Worm (Caenorhabditis elegans) whole organism, L2 larva: Measurements from ENCODE around the gene T23B12.5.

Experiments used
- C34F6.9 ChIP-seq: fragments of 150-350 bp; optimal IDR thresholded peaks from 2 replicates; lab custom pipeline; 2014; ENCODE audit warnings: missing biosample characterization, missing genetic modification characterization
- Y55F3AM.14 ChIP-seq: fragments of 200-800 bp; sonication (Bioruptor generic); optimal IDR thresholded peaks from 2 replicates; lab custom pipeline; 2018; ENCODE audit warnings: mild to moderate bottlenecking, missing genetic modification characterization, missing compliant biosample characterization
- ama-1 ChIP-seq: fragments of 150-350 bp; optimal IDR thresholded peaks from 2 replicates; lab custom pipeline; 2018; ENCODE audit warnings: inconsistent platforms
- blmp-1 ChIP-seq: sonication (generic microtip); optimal IDR thresholded peaks from 2 replicates; lab custom pipeline; 2017; ENCODE audit warnings: missing genetic modification characterization, mild to moderate bottlenecking, missing compliant biosample characterization, antibody characterized with exemption, moderate library complexity; ENCODE audit not compliant: insufficient read depth
- egl-27 ChIP-seq: sonication (generic microtip); optimal IDR thresholded peaks from 3 replicates; lab custom pipeline; 2017; ENCODE audit warnings: missing biosample characterization, missing genetic modification reagents, missing genetic modification characterization
- elt-3 ChIP-seq: sonication (generic microtip); optimal IDR thresholded peaks from 2 replicates; lab custom pipeline; 2017; ENCODE audit warnings: missing biosample characterization, missing genetic modification characterization
- lin-11 ChIP-seq: fragments of 150-350 bp; sonication (generic microtip); optimal IDR thresholded peaks from 2 replicates; lab custom pipeline; 2014; ENCODE audit warnings: missing biosample characterization, missing genetic modification characterization, inconsistent platforms, mixed read lengths
- unc-62 ChIP-seq: fragments of 150-350 bp; optimal IDR thresholded peaks from 2 replicates; lab custom pipeline; 2014; ENCODE audit warnings: missing biosample characterization, missing genetic modification reagents, missing genetic modification characterization

ce11 chrV:8428585-8429414 is 19.0 kb downstream of the T23B12.5 start:
- TF ChIP-seq ama-1 (lab: Kevin White, UChicago), result no peak
- TF ChIP-seq elt-3 (tag; lab: Kevin White, UChicago), result no peak
- TF ChIP-seq blmp-1 (tag; lab: Kevin White, UChicago), result no peak
- TF ChIP-seq egl-27 (tag; lab: Kevin White, UChicago), result no peak
- TF ChIP-seq unc-62 (GFP tag; lab: Kevin White, UChicago), result no peak
- TF ChIP-seq C34F6.9 (tag; lab: Kevin White, UChicago), result peak; percentile 59
- TF ChIP-seq Y55F3AM.14 (GFP tag; lab: Kevin White, UChicago), result no peak
- no peak for TF ChIP-seq lin-11
